Worm (Caenorhabditis elegans): Measurements from ENCODE around the gene Y57A10A.24.

The Y57A10A.24 gene

ce11 chrII:12242551-12242950, at the start of gene Y57A10A.24:
Y57A10A.24 (plus strand) TSS chrII:12242946.
- TF ChIP-seq nhr-43 (tag; optimal IDR thresholded peaks at IDR 0.05; ENCODE audit: poor library complexity, severe bottlenecking) (no peak), skn-1 (tag; optimal IDR thresholded peaks at IDR 0.05) (no peak), nhr-237 (tag; optimal IDR thresholded peaks at IDR 0.05) (no peak)

ce11 chrII:12199209-12199608, 43.5 kb upstream of the Y57A10A.24 start:
- TF ChIP-seq ceh-28 (tag; optimal IDR thresholded peaks at IDR 0.05) (peak; percentile 62), lsy-12 (tag; optimal IDR thresholded peaks at IDR 0.05) (no peak)

DNA sequence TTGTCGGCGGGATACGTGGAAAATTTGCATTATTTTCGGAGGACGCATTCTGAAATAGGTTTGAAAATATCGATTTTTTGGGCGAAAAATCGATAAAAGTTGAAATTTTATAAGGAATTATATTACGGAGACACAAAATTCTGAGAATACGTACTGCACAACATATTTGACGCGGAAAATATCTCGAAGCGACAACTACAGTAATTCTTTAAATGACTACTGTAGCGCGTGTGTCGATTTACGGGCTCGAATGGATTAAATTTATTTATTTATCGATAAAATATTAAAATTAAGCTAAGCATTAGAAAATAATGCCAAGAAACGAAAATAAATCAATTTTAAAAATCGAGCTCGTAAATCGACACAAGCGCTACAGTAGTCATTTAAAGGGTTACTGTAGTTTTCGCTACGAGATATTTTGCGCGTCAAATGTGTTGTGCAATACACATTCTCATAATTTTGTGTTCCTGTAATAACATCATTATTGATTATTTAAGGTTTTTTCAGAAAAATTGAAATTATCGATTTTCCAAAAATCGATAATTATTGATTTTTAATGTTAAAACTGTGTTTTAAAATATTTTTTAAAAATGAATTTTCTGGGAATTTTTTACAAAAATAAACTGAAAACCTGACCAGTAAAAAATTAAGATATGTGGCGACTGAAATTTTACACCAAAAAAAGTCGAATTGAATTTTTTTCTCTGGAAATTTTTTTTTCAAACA, 42.7 kb upstream of the Y57A10A.24 start, which contains the start of gene polg-1:
Gene polg-1 (minus strand): TSS at position 51 of the 726 bp plus-strand sequence.
- TF ChIP-seq ceh-28 (tag; optimal IDR thresholded peaks at IDR 0.05), result peak; percentile 88
- no peak for TF ChIP-seq jun-1 (tag; optimal IDR thresholded peaks at IDR 0.05)

ce11 chrII:12202281-12202680, 40.5 kb upstream of the Y57A10A.24 start, which contains the start of gene trpp-5:
trpp-5 (minus strand) TSS chrII:12202381.
- TF ChIP-seq nhr-237 (tag; optimal IDR thresholded peaks at IDR 0.05) (no peak), fkh-10 (GFP tag; optimal IDR thresholded peaks at IDR 0.05) (no peak), elt-3 (tag; optimal IDR thresholded peaks at IDR 0.05) (no peak), nhr-12 (tag; optimal IDR thresholded peaks at IDR 0.05) (no peak), nhr-11 (tag; optimal IDR thresholded peaks at IDR 0.05) (no peak), lsy-12 (tag; optimal IDR thresholded peaks at IDR 0.05) (no peak), nhr-77 (tag; optimal IDR thresholded peaks at IDR 0.05) (no peak), fkh-2 (tag; optimal IDR thresholded peaks at IDR 0.05) (no peak), fos-1 (tag; optimal IDR thresholded peaks at IDR 0.05) (no peak), ceh-9 (tag; optimal IDR thresholded peaks at IDR 0.05) (no peak), sea-2 (GFP tag; optimal IDR thresholded peaks at IDR 0.05) (no peak), nhr-23 (tag; optimal IDR thresholded peaks at IDR 0.05) (no peak), nhr-67 (tag; optimal IDR thresholded peaks at IDR 0.05) (no peak), lin-15B (tag; optimal IDR thresholded peaks at IDR 0.05) (no peak), unc-62 (GFP tag; optimal IDR thresholded peaks at IDR 0.05) (no peak)

ce11 chrII:12202921-12203320, 39.8 kb upstream of the Y57A10A.24 start, which contains the start of gene aqp-12:
aqp-12 (plus strand) TSS chrII:12203221.
- TF ChIP-seq aly-2 (tag; optimal IDR thresholded peaks at IDR 0.05), result no peak
- TF ChIP-seq mml-1 (tag; optimal IDR thresholded peaks at IDR 0.05), result no peak
- no peak for TF ChIP-seq nhr-25 (tag; optimal IDR thresholded peaks at IDR 0.05)
- TF ChIP-seq nhr-76 (tag; optimal IDR thresholded peaks at IDR 0.05), result no peak
- no peak for TF ChIP-seq mdl-1 (tag; optimal IDR thresholded peaks at IDR 0.05)
- no peak for TF ChIP-seq elt-2 (tag; optimal IDR thresholded peaks at IDR 0.05)
- no peak for TF ChIP-seq ceh-82 (tag; optimal IDR thresholded peaks at IDR 0.05)
- no peak for TF ChIP-seq jun-1 (tag; optimal IDR thresholded peaks at IDR 0.05)
- TF ChIP-seq lin-15B (tag; optimal IDR thresholded peaks at IDR 0.05), result no peak
- TF ChIP-seq pha-4 (tag; optimal IDR thresholded peaks at IDR 0.05), result no peak
- TF ChIP-seq nhr-237 (tag; optimal IDR thresholded peaks at IDR 0.05), result no peak
- no peak for TF ChIP-seq elt-3 (tag; optimal IDR thresholded peaks at IDR 0.05)
- TF ChIP-seq ZK546.5 (tag; optimal IDR thresholded peaks at IDR 0.05), result no peak
- TF ChIP-seq pqm-1 (tag; optimal IDR thresholded peaks at IDR 0.05), result no peak
- no peak for TF ChIP-seq sea-2 (GFP tag; optimal IDR thresholded peaks at IDR 0.05)
- TF ChIP-seq fkh-10 (GFP tag; optimal IDR thresholded peaks at IDR 0.05), result no peak
- no peak for TF ChIP-seq nhr-77 (tag; optimal IDR thresholded peaks at IDR 0.05)
- TF ChIP-seq skn-1 (tag; optimal IDR thresholded peaks at IDR 0.05), result no peak
- no peak for TF ChIP-seq tbx-2 (tag; optimal IDR thresholded peaks at IDR 0.05)

ce11 chrII:12204617-12205016, 38.1 kb upstream of the Y57A10A.24 start:
- TF ChIP-seq nhr-25 (tag; optimal IDR thresholded peaks at IDR 0.05) (no peak), nfya-1 (tag; optimal IDR thresholded peaks at IDR 0.05; ENCODE audit: insufficient read depth) (peak; percentile 91)
